Worm (Caenorhabditis elegans) whole organism, dauer: ENCODE data around the gene H03E18.2.

Experiments used
- unc-62 ChIP-seq: sonication (generic microtip); optimal IDR thresholded peaks from 2 replicates; lab custom pipeline; 2017; ENCODE audit warnings: missing biosample characterization, missing genetic modification reagents, missing genetic modification characterization

H03E18.2 gene

DNA sequence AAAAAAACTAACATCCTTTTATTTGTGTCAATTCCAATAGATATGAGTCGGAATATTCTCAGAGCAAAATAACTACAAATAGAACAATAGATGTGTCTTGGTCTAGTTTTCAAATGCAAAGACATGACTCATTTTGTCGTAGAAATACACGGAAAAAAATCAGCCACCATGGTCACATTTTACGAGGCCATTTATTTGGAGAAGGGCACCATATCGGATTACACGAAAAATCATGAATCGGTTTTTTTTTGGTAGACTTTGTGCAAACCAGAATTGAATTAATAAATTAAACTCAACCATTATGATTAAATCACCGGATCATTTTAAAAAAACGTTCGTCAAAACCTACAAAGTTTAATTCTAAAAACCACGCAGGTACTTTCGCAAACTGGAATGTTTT, at the start of gene H03E18.2:
H03E18.2 (minus strand) TSS at position 101 of the 400 bp plus-strand sequence.
- TF ChIP-seq unc-62 (GFP tag; lab: Kevin White, UChicago), result no peak

DNA sequence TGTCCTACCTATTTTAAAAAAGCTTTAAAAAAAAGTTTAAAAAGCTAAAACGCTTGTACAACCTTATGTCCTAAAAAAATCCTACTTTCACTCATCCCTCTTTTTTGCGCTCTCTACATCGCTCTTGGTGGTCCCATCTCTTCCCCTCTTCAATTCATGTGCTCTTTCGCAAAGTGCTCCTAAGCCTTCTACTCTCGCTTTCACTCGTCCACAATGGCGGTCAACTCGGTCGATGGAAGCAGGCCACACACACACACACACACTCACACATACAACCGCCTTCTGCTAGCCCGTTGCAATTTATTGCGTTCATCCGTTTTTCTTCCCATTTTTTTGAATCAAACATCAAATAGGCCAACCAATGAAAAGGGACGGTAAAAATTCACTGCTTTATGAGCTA, 48.9 kb upstream of the H03E18.2 start:
- no peak for TF ChIP-seq unc-62 (GFP tag; lab: Kevin White, UChicago)

DNA sequence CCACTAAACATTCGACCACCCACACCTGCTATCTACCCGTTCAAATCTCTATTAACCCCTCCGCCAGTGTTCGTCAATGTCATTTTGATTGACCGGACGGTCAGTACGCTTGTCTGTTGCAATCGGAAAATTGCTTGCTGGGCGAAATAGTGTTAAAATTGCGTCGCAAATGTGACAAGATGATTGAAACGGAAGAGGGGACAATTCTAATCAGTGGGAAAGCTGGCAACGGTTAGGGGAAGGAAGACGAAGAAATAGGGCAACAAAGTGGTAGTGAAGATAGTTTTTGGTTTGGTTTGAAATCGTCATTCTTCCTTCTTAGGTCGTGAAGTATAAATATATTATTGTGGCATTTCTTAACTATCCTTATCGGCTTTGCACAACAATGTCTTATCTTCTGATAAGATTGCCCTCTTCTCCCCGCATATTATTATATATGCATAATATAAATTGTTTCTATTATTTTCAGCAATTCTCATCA, 48.2 kb upstream of the H03E18.2 start:
- TF ChIP-seq unc-62 (GFP tag; lab: Kevin White, UChicago), result no peak

DNA sequence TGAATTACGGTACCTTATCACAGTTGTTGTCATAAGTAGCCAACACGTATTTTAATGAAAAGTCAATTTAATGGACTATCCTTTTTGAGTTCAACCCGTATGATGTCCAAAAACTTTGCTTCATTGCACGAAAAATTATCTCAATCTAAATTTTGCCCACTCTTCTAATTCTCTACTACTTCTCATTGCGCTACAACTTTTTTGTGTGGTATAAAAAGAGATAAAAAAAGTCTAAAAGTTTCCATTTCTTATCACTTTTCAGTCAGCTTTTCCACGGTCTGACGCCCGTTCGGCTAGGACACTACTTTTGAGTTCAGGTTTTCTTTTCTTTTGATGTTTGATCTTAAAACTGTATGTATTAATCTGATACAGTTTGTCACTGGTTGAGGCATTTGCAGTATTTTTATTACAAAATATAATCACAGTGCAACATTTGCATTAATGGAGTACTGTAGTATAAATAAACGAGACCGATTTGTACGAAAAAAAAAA, 47.6 kb upstream of the H03E18.2 start:
- TF ChIP-seq unc-62 (GFP tag; lab: Kevin White, UChicago), result no peak

DNA sequence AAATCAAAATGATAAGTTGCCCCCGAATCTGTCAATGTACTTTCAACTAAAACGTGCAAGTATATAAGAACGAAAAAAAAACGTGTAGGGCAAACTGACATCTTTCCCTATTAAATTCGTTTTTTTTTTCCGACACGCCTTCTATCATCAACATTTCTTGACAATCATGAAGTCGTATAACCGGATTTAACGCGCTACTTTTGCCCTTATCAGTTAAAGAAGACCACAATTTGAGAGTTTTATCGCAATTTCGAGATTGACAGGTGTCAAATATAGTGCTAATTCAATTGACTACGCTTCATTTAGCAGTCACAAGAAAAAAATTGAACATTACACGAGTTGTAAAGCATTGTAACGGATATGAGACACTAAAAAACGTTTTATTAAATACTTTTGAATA, 46.9 kb upstream of the H03E18.2 start:
- TF ChIP-seq unc-62 (GFP tag; lab: Kevin White, UChicago), result no peak

DNA sequence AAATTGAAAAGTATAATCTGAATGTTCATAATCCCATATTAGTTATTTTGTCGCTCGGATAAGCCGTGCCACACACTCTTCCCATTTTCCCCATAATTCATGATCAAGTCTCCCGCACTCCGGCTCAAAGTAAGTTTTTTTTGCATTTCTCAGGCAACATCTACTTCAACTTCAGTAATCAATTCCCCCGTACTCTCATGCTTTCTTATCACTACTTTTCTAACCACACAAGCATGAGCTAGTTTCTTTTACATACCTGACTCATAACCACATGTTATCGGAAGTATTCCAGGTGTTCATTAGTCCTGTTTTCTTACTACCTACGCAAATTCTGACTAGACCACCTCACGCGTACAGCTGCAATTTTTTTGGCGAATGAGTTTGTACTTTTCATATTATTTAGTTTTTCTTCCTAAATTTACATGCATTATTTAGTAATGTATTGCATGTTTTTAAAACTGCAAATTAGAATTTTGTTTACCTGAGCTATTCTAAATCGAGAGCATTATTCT, 46.3 kb upstream of the H03E18.2 start:
- TF ChIP-seq unc-62 (GFP tag; lab: Kevin White, UChicago), result no peak

DNA sequence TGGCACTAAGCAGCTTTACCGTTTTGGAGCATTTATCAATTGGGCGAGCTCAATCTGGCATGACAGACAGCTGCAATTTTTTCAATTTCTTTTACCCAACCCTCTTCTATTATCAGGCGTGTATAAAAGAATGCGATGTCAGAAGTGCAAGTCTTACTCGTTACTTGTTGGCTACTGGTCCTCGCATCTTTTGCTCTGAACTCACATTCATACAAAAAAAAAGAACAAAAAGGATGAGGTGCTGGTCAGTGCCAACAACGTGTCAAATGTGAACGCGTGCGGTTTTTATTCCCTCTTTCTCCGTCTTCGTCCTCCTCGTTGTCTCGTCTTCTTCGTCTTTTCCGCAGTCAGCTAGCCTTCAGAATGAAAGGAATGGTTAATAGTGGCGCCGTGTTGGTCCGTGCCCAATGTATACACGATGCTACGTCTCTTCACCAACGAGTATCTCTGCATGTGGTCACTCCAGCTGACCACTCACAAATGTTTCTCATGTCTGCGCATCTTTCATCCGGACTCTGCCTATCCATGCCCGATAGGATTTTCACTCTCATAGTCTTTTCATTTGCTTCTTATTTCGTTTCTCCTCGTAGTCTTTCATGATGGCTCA, 45.6 kb upstream of the H03E18.2 start:
- no peak for TF ChIP-seq unc-62 (GFP tag; lab: Kevin White, UChicago)

DNA sequence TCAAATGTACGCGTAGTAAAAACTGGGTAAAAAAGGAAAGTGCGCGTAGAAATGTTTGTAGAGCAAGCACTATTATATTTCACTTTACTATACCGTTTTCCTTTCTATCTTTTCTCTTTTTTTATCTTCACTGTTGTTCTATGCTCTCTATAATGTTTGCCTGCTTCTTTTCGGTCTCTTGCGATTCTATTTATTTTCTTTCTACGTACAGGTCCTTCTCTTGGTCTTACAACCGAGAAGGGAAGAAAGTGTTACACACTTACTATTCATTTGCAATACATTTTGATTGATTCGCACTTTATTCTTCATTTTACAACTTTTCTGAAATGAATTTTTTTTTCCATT, 44.1 kb upstream of the H03E18.2 start:
- TF ChIP-seq unc-62 (GFP tag; lab: Kevin White, UChicago), result no peak

DNA sequence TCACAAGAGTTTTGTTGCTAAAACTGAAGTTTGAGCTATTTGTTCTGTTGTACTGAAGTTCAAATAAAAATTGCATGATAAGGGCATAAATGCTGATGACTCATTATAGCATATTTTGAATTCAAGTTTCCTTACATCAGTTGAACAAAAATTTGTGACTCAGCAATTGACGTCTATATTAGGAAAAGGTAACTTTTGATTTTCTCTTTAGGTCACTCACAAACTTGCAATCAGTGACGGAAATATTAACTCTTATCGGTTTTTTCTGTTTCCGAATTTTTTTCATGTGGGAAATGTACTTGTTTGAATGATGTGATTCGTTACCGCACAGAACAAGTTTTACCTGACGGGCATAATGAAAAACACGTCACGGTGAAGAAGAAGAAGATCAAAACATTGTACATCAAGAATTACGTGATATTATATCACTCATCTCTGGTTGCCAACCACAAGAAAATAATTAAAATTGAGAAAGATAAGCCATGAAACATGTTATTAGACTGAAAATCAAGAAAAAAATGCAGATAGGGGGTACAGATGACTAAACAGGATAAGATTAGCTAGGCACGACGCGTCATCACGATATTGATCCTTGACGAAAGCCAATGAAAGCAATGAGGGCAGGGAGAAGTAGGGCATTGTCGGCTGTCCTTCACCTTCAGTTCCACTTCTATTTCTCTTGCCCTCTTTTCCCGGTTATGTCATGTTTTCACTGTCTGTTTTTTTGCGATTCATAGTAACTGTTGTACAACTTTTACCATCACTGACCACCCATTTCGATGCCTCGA, 43.6 kb upstream of the H03E18.2 start:
- TF ChIP-seq unc-62 (GFP tag; lab: Kevin White, UChicago), result no peak

DNA sequence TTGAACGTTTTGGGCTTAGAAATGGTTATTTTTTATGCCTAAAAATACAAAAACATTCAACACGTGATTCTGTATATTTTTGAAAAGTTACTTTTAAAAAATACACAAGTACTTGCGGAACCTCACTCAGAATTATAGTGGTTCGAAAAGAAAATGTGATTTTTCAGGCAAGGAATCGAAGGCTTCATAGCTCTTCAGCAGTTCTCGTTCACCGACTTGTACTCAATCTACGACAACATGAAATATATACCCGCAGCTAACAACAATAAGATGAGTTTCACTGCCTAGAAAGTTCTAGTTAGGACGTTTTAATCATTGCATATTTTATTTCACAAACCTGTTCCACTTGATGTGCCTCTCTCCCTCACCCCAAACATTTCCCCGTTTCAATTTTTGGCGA, 42.3 kb upstream of the H03E18.2 start:
- no peak for TF ChIP-seq unc-62 (GFP tag; lab: Kevin White, UChicago)

DNA sequence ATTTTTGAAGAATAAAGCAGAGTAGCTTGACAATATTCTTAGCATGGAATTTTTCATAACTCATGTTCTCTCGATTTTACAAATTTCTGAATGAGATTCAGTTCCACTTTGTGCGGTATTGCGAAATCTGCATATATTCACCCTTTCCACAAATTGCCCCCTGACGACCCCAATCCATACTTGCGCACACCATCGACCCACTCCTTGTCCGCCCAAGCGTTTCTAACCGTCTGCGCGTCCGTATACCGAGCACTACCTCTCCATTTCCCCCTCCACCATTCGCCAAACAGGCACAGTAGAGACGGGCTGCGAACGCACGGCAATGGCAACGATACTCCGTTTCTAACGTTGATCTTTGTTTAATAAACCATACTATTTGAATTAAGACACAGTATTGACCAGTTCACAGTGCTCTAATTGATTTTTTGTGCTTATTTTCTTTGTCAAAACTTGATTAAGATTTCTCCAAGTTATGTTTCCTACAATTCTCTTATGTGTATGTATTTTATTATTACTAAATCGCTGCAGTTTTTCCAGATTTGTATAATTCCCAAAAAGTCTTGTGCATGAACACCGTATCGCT, 36.4 kb upstream of the H03E18.2 start, which contains the start of gene utx-1:
utx-1 (plus strand) TSS at position 533 of the 583 bp plus-strand sequence.
- no peak for TF ChIP-seq unc-62 (GFP tag; lab: Kevin White, UChicago)

DNA sequence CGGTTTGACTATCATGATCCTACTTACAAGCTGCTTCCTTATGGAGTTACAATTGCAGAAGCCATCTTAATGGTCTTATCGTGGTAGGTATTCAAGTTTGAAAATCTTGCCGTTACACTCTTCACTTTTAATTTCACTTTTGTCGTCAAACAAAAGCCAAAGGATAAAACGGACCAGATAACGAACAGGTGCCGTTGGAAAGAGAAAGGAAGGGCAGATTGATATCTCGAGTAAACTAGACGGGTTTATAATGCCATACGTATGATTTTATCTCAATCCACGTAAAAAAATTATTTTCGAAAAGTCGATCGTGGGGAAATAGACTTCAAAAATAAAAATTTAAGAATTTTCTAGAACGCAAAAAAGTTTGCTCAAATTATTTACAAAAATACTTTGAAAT, 33.7 kb upstream of the H03E18.2 start:
- no peak for TF ChIP-seq unc-62 (GFP tag; lab: Kevin White, UChicago)

DNA sequence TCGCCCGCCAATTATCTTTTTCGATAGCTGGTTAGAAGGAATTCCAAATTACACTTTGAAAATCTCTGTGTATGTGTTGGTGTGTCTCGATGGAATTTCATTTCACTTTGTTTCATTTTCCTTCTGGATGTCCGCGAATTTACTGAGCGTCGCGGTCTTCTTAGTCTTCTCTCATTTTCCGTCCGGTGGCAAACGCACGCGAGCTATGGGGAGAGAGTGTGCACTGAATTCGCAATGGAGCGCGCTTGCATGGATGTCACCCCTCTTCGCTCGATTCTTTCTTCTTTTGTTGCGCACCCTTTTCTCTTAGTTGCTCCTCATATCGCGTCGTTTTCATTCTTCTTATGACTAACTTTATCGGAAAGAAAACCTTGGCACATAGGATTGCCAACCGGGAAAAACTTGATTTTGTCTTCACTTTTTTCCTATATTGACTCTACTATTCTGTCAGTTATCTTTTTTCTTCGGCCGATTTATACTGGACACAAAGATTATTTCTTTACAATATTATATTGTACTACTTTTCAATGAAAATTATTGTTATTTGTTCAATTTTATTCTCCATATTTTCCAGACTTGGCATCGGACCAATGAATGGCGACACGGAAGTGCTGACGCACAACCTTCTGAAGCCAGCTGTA, 31.5 kb upstream of the H03E18.2 start, which contains the start of gene dhhc-14:
dhhc-14 (plus strand) TSS at position 591 of the 641 bp plus-strand sequence.
- no peak for TF ChIP-seq unc-62 (GFP tag; lab: Kevin White, UChicago)

DNA sequence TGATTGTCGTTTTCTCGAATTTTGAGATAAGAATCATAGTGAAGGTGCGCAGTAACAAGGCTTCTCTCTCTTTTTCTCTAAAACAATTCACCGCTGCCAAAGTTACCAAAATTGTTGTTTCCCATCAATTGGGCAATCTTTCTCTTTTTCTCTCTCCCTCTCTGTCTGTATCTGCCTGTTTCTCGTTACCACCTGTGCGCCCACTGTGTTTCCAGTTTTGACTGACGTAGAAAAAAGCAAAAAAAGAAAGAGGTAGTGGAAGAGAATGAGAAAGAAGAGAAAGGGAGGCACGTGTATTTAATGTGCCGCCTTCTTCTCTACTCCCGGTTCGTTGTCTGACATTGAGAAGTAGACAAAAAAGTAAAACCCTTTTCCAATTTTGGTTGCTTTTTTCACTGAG, 29.8 kb upstream of the H03E18.2 start:
- TF ChIP-seq unc-62 (GFP tag; lab: Kevin White, UChicago), result no peak

DNA sequence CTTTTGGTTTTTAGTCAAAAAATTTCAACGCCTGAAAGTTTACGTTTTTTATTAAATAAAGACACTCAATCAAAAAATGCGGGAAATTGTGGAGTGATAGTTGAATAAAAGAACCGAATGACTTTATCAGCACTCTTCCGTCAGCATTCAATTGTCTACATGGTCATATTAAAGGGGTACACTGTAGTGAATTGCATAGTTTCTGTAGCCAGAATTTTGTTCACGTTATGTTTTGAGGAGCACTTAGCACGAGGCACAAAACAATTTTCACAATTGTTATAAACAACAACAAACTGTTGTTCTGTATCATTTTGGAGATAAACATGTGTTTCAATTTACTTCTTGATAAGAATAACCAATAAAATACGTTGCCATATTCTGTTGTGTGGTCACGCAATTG, 28.7 kb upstream of the H03E18.2 start, which contains the start of gene D2021.4:
D2021.4 (minus strand) TSS at position 48 of the 400 bp plus-strand sequence.
- no peak for TF ChIP-seq unc-62 (GFP tag; lab: Kevin White, UChicago)
